Worm (Caenorhabditis elegans): Measurements from ENCODE around the gene clec-49.

clec-49 gene

DNA sequence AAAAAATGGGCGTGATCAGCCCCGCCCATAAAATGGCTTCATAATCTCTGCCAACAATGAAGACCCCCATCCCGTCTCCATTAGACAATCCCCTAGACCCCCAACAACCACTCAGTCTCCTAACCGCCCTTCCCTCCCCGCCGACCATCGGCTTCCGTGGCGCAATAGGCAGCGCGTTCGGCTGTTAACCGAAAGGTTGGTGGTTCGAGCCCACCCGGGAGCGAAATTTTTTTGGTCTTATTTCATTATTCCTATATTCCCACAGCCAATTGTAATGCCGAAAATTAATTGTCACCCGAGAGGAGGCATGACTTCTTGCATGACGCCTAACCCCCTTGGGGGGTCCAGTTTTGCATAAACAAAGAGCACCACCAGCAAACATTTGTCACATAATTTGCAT, 28.1 kb downstream of the clec-49 start (continued):
- TF ChIP-seq mes-2 (tag; optimal IDR thresholded peaks at IDR 0.05; ENCODE audit: poor library complexity, severe bottlenecking) (no peak), lin-13 (GFP tag; optimal IDR thresholded peaks at IDR 0.05) (no peak), lim-7 (GFP tag; IDR thresholded peaks at IDR 0.05) (peak; percentile 73), pha-4 (GFP tag; IDR thresholded peaks at IDR 0.05) (peak; percentile 45; the same call in 1 of the 2 replicates), pha-4 (tag; optimal IDR thresholded peaks at IDR 0.05) (no peak), nhr-10 (tag; optimal IDR thresholded peaks at IDR 0.05) (no peak), set-16 (GFP tag; IDR thresholded peaks at IDR 0.05) (peak; percentile 64), Y48G9A.11 (GFP tag; IDR thresholded peaks at IDR 0.05) (no peak), snpc-4 (tag; optimal IDR thresholded peaks at IDR 0.05) (no peak), lin-29 (GFP tag; IDR thresholded peaks at IDR 0.05) (0 out of 2 replicates have a peak, but pooled peaks have one; percentile 31), pqm-1 (tag; optimal IDR thresholded peaks at IDR 0.05) (no peak), nhr-111 (GFP tag; optimal IDR thresholded peaks at IDR 0.05) (no peak), ceh-32 (tag; optimal IDR thresholded peaks at IDR 0.05; ENCODE audit: poor library complexity) (no peak), lir-3 (tag; optimal IDR thresholded peaks at IDR 0.05) (no peak), nhr-237 (tag; optimal IDR thresholded peaks at IDR 0.05) (no peak), tra-1 (GFP tag; IDR thresholded peaks at IDR 0.05) (peak; percentile 43; the same call in 1 of the 2 replicates), ces-1 (GFP tag; optimal IDR thresholded peaks at IDR 0.05) (no peak), duxl-1 (tag; optimal IDR thresholded peaks at IDR 0.05; ENCODE audit: poor library complexity) (no peak), dve-1 (tag; optimal IDR thresholded peaks at IDR 0.05; ENCODE audit: insufficient read depth) (no peak), aha-1 (tag) (peak; percentile 43), ZK546.5 (tag; optimal IDR thresholded peaks at IDR 0.05) (no peak), spr-1 (tag; optimal IDR thresholded peaks at IDR 0.05) (no peak), hlh-30 (tag; optimal IDR thresholded peaks at IDR 0.05; ENCODE audit: insufficient read depth) (no peak), daf-16 (GFP tag; optimal IDR thresholded peaks at IDR 0.05) (peak in 1 of 2 experiments; percentile 9), daf-16 (tag; optimal IDR thresholded peaks at IDR 0.05) (no peak), zag-1 (tag; optimal IDR thresholded peaks at IDR 0.05) (no peak), lin-1 (GFP tag; IDR thresholded peaks at IDR 0.05) (0 out of 2 replicates have a peak, but pooled peaks have one; percentile 20), nhr-11 (tag; optimal IDR thresholded peaks at IDR 0.05) (no peak), gei-8 (GFP tag; optimal IDR thresholded peaks at IDR 0.05) (no peak), nhr-42 (GFP tag; IDR thresholded peaks at IDR 0.05) (0 out of 2 replicates have a peak, but pooled peaks have one; percentile 51), spr-3 (GFP tag; optimal IDR thresholded peaks at IDR 0.05) (no peak), ceh-62 (tag; optimal IDR thresholded peaks at IDR 0.05) (no peak), ctbp-1 (GFP tag; IDR thresholded peaks at IDR 0.05) (peak; percentile 16; the same call in 1 of the 2 replicates), fkh-10 (GFP tag; optimal IDR thresholded peaks at IDR 0.05) (no peak), F44E2.7 (GFP tag; IDR thresholded peaks at IDR 0.05) (0 out of 2 replicates have a peak, but pooled peaks have one; percentile 40), skn-1 (tag; optimal IDR thresholded peaks at IDR 0.05) (no peak), mxl-2 (GFP tag; conservative IDR thresholded peaks at IDR 0.05) (no peak), Y5F2A.4 (GFP tag; optimal IDR thresholded peaks at IDR 0.05) (peak; percentile 35), daf-19 (GFP tag; conservative IDR thresholded peaks at IDR 0.05) (no peak)

DNA sequence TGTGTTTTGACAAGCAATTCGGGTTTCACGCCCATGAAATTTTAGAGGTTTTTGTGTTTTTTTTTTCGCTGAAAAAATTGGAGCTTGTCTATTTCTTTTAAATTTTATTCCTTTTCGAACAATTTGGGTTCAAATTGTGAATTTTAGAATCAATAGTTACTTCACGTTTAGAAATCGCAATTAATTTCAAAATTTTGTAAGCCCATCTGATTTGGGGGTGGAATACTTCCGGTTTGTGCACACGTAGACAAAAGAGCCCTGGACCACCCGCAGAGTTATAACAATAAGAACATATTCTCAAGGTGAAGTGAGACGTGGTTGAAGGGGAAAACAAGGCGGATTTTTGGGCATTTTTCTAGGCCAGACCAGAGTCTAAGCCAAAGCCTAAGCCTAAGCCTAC, 31.8 kb downstream of the clec-49 start, which contains the start of gene Y116F11A.6:
Gene Y116F11A.6, plus strand, starts transcription at position 301 of the 400 bp plus-strand sequence.
- no peak for TF ChIP-seq nhr-11 (tag; optimal IDR thresholded peaks at IDR 0.05)
- TF ChIP-seq nhr-76 (tag; optimal IDR thresholded peaks at IDR 0.05), result no peak
- no peak for TF ChIP-seq snpc-4 (tag; optimal IDR thresholded peaks at IDR 0.05)
- TF ChIP-seq aly-2 (tag; optimal IDR thresholded peaks at IDR 0.05), result no peak
- TF ChIP-seq fos-1 (tag; optimal IDR thresholded peaks at IDR 0.05), result no peak
- no peak for TF ChIP-seq ceh-62 (tag; optimal IDR thresholded peaks at IDR 0.05)
- no peak for TF ChIP-seq jun-1 (tag; optimal IDR thresholded peaks at IDR 0.05)
- no peak for TF ChIP-seq lsy-2 (tag; optimal IDR thresholded peaks at IDR 0.05)
- TF ChIP-seq zfp-2 (tag; optimal IDR thresholded peaks at IDR 0.05), result no peak
- TF ChIP-seq nhr-25 (tag; optimal IDR thresholded peaks at IDR 0.05; ENCODE audit: borderline replicate concordance, insufficient read depth), result no peak
- no peak for TF ChIP-seq rbr-2 (tag; optimal IDR thresholded peaks at IDR 0.05)
- no peak for TF ChIP-seq aha-1 (tag)
- TF ChIP-seq ceh-82 (tag; optimal IDR thresholded peaks at IDR 0.05), result no peak
- TF ChIP-seq ama-1 (optimal IDR thresholded peaks at IDR 0.05), result no peak
- no peak for TF ChIP-seq vab-7 (GFP tag; IDR thresholded peaks at IDR 0.05)
- TF ChIP-seq ceh-44 (GFP tag; IDR thresholded peaks at IDR 0.05), result no peak
- TF ChIP-seq dmd-9 (GFP tag; IDR thresholded peaks at IDR 0.05), result no peak
- TF ChIP-seq ztf-11 (tag; optimal IDR thresholded peaks at IDR 0.05), result no peak
- no peak for TF ChIP-seq Y48G9A.11 (GFP tag; IDR thresholded peaks at IDR 0.05)
